Fruit fly (Drosophila melanogaster): Measurements from ENCODE around the gene CG16772.

The CG16772 gene

dm6 chr2L:19932523-19932922, 30.0 kb upstream of the CG16772 start:
- TF ChIP-seq bab1 (GFP tag; optimal IDR thresholded peaks at IDR 0.05) (no peak), CG14711 (tag; optimal IDR thresholded peaks at IDR 0.05) (no peak), CG33017 (tag; optimal IDR thresholded peaks at IDR 0.05) (no peak), kay (GFP tag; ENCODE audit: borderline replicate concordance) (no peak), CG5204 (GFP tag; optimal IDR thresholded peaks at IDR 0.05) (no peak), cic (GFP tag; optimal IDR thresholded peaks at IDR 0.05) (no peak), CG11617 (GFP tag; optimal IDR thresholded peaks at IDR 0.05) (no peak), toe (GFP tag; optimal IDR thresholded peaks at IDR 0.05) (no peak), Mnt (GFP tag; optimal IDR thresholded peaks at IDR 0.05) (no peak), pad (GFP tag; optimal IDR thresholded peaks at IDR 0.05) (no peak), CG1620 (GFP tag; optimal IDR thresholded peaks at IDR 0.05) (no peak), ovo (GFP tag; optimal IDR thresholded peaks at IDR 0.05) (no peak)

- TF ChIP-seq CG7101 (tag; optimal IDR thresholded peaks at IDR 0.05) = peak; percentile 21
- TF ChIP-seq cnc (optimal IDR thresholded peaks at IDR 0.05) = no peak
- no peak for TF ChIP-seq Clk (GFP tag; optimal IDR thresholded peaks at IDR 0.05)
- TF ChIP-seq CG11617 (GFP tag; optimal IDR thresholded peaks at IDR 0.05) = no peak
- TF ChIP-seq tj (GFP tag; optimal IDR thresholded peaks at IDR 0.05) = peak; percentile 93
- TF ChIP-seq CG7045 (GFP tag; optimal IDR thresholded peaks at IDR 0.05) = no peak
- TF ChIP-seq CG12768 (GFP tag; optimal IDR thresholded peaks at IDR 0.05) = no peak
- TF ChIP-seq CG14711 (tag; optimal IDR thresholded peaks at IDR 0.05) = no peak
- TF ChIP-seq pad (GFP tag; optimal IDR thresholded peaks at IDR 0.05) = peak; percentile 79
- TF ChIP-seq kay (GFP tag; ENCODE audit: borderline replicate concordance) = no peak
- TF ChIP-seq Crg-1 (GFP tag; optimal IDR thresholded peaks at IDR 0.05) = no peak
- no peak for TF ChIP-seq toe (GFP tag; optimal IDR thresholded peaks at IDR 0.05)
- no peak for TF ChIP-seq CG33017 (tag; optimal IDR thresholded peaks at IDR 0.05)
- peak; percentile 26 for TF ChIP-seq cic (GFP tag; optimal IDR thresholded peaks at IDR 0.05)
- TF ChIP-seq Hr96 (GFP tag; optimal IDR thresholded peaks at IDR 0.05) = no peak
- TF ChIP-seq CG5204 (GFP tag; optimal IDR thresholded peaks at IDR 0.05) = peak; percentile 15
- no peak for TF ChIP-seq CG1620 (GFP tag; optimal IDR thresholded peaks at IDR 0.05)
- TF ChIP-seq Mnt (GFP tag; optimal IDR thresholded peaks at IDR 0.05) = peak; percentile 17
- TF ChIP-seq ovo (GFP tag; optimal IDR thresholded peaks at IDR 0.05) = no peak
- peak; percentile 21 for TF ChIP-seq bab1 (GFP tag; optimal IDR thresholded peaks at IDR 0.05)
Measured at dm6 chr2L:19935085-19935846, 27.2 kb upstream of the CG16772 start.

- TF ChIP-seq tj (GFP tag; optimal IDR thresholded peaks at IDR 0.05) (no peak), CG11617 (GFP tag; optimal IDR thresholded peaks at IDR 0.05) (no peak), CG5204 (GFP tag; optimal IDR thresholded peaks at IDR 0.05) (no peak), cnc (optimal IDR thresholded peaks at IDR 0.05) (no peak), toe (GFP tag; optimal IDR thresholded peaks at IDR 0.05) (no peak), CG14711 (tag; optimal IDR thresholded peaks at IDR 0.05) (no peak), CG33017 (tag; optimal IDR thresholded peaks at IDR 0.05) (no peak), Mnt (GFP tag; optimal IDR thresholded peaks at IDR 0.05) (no peak), Hr96 (GFP tag; optimal IDR thresholded peaks at IDR 0.05) (no peak), kay (GFP tag; ENCODE audit: borderline replicate concordance) (no peak), CG12768 (GFP tag; optimal IDR thresholded peaks at IDR 0.05) (no peak), cic (GFP tag; optimal IDR thresholded peaks at IDR 0.05) (no peak), CG7045 (GFP tag; optimal IDR thresholded peaks at IDR 0.05) (no peak), Clk (GFP tag; optimal IDR thresholded peaks at IDR 0.05) (no peak), bab1 (GFP tag; optimal IDR thresholded peaks at IDR 0.05) (no peak), ovo (GFP tag; optimal IDR thresholded peaks at IDR 0.05) (no peak), CG1620 (GFP tag; optimal IDR thresholded peaks at IDR 0.05) (no peak), CG7101 (tag; optimal IDR thresholded peaks at IDR 0.05) (no peak), Crg-1 (GFP tag; optimal IDR thresholded peaks at IDR 0.05) (no peak), pad (GFP tag; optimal IDR thresholded peaks at IDR 0.05) (no peak)
Measured at dm6 chr2L:19937804-19938461, 24.5 kb upstream of the CG16772 start.

- TF ChIP-seq CG7045 (GFP tag; optimal IDR thresholded peaks at IDR 0.05) (no peak), Clk (GFP tag; optimal IDR thresholded peaks at IDR 0.05) (no peak), cnc (optimal IDR thresholded peaks at IDR 0.05) (no peak), CG7101 (tag; optimal IDR thresholded peaks at IDR 0.05) (no peak), CG5204 (GFP tag; optimal IDR thresholded peaks at IDR 0.05) (no peak), CG1620 (GFP tag; optimal IDR thresholded peaks at IDR 0.05) (no peak)
Measured at dm6 chr2L:19940036-19940435, 22.4 kb upstream of the CG16772 start.

dm6 chr2L:19941352-19941851, 21.1 kb upstream of the CG16772 start:
- TF ChIP-seq tj (GFP tag; optimal IDR thresholded peaks at IDR 0.05) = no peak
- no peak for TF ChIP-seq CG1620 (GFP tag; optimal IDR thresholded peaks at IDR 0.05)
- no peak for TF ChIP-seq CG7045 (GFP tag; optimal IDR thresholded peaks at IDR 0.05)
- TF ChIP-seq CG14711 (tag; optimal IDR thresholded peaks at IDR 0.05) = no peak
- no peak for TF ChIP-seq Mnt (GFP tag; optimal IDR thresholded peaks at IDR 0.05)
- TF ChIP-seq CG7101 (tag; optimal IDR thresholded peaks at IDR 0.05) = no peak
- no peak for TF ChIP-seq Hr96 (GFP tag; optimal IDR thresholded peaks at IDR 0.05)
- TF ChIP-seq CG11617 (GFP tag; optimal IDR thresholded peaks at IDR 0.05) = no peak
- no peak for TF ChIP-seq CG33017 (tag; optimal IDR thresholded peaks at IDR 0.05)
- TF ChIP-seq CG5204 (GFP tag; optimal IDR thresholded peaks at IDR 0.05) = no peak
- TF ChIP-seq cic (GFP tag; optimal IDR thresholded peaks at IDR 0.05) = no peak
- TF ChIP-seq kay (GFP tag; ENCODE audit: borderline replicate concordance) = no peak
- TF ChIP-seq bab1 (GFP tag; optimal IDR thresholded peaks at IDR 0.05) = no peak
